Fruit fly (Drosophila melanogaster): ENCODE measurements around the gene Rheb.

DNA sequence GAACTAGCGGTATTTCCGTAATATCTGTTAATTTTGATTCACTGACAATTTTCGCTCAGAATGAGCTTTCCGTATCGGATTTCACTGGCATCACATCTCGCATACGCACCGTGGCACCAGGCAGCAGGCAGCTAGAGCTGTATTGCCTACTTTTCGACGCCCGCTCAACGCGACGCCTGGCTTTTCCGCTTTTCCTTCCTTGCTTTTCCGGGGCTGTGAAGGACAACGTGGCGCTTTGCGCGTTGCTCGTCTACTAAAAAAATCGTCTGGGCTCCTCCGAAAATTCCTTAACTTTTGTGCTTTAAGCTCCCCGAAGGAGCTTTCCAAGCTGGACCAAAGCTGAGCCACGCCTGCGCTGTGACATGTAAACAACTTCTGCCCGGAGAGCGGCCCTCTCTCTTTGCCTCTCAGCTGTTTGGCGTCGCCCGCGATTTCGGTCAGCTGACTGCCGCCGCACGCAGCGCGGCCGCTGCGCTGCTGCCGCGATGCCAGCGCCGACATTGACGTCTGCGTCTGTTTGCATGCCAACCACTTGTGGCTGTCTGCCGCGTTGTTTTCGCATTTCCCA, 45.6 kb upstream of the Rheb start, which contains the start of the genes CG43845 and Nmdar1:
- TF ChIP-seq CG15710 (tag; optimal IDR thresholded peaks at IDR 0.05) (no peak), Ets98B (GFP tag; IDR thresholded peaks at IDR 0.05) (no peak; the same call in 1 of the 2 replicates), EcR (GFP tag; optimal IDR thresholded peaks at IDR 0.05) (no peak), Snoo (tag; optimal IDR thresholded peaks at IDR 0.05) (no peak), fd96Ca (GFP tag; IDR thresholded peaks at IDR 0.05) (no peak), Pif1B (GFP tag; optimal IDR thresholded peaks at IDR 0.05) (no peak), CG12605 (GFP tag; IDR thresholded peaks at IDR 0.05) (peak; percentile 95), CG32121 (GFP tag; IDR thresholded peaks at IDR 0.05) (no peak)

All from whole organism, pupa.